Fruit fly (Drosophila melanogaster) whole organism, embryonic: ENCODE measurements around the gene CG16965.

Experiments used
- CG12219 ChIP-seq: fragments of 200-800 bp; sonication (Bioruptor generic); optimal IDR thresholded peaks from 3 replicates; lab custom pipeline; 2018; ENCODE audit warnings: missing biosample characterization, mild to moderate bottlenecking, missing genetic modification characterization
- CG30431 ChIP-seq: fragments of 200-800 bp; sonication (Bioruptor generic); optimal IDR thresholded peaks from 2 replicates; lab custom pipeline; 2017; ENCODE audit warnings: missing biosample characterization, missing genetic modification characterization
- CG4360 ChIP-seq: fragments of 200-800 bp; sonication (Bioruptor generic); IDR thresholded peaks from 2 replicates; pipeline ENCODE4 v1.3.6; 2022; ENCODE audit warnings: missing biosample characterization, missing genetic modification characterization
- CG7928 ChIP-seq: fragments of 200-800 bp; sonication (Bioruptor generic); optimal IDR thresholded peaks from 2 replicates; lab custom pipeline; 2017; ENCODE audit warnings: missing biosample characterization, mild to moderate bottlenecking, missing genetic modification characterization
- CG8290 ChIP-seq, 3 experiments: fragments of 200-800 bp; sonication (Bioruptor generic); optimal IDR thresholded peaks; 2 replicates each; lab custom pipeline; 2016 to 2019; ENCODE audit warnings: missing biosample characterization in 3 of 3, missing genetic modification characterization in 3 of 3, mild to moderate bottlenecking in 2 of 3, moderate library complexity in 1 of 3
- Dll ChIP-seq: fragments of 200-800 bp; sonication (Bioruptor generic); IDR thresholded peaks from 4 replicates; pipeline ENCODE4 v1.3.6; 2022; ENCODE audit warnings: missing biosample characterization, missing genetic modification characterization; ENCODE audit not compliant: partially characterized antibody
- Max ChIP-seq: fragments of 200-800 bp; sonication (Bioruptor generic); optimal IDR thresholded peaks from 2 replicates; lab custom pipeline; 2016; ENCODE audit warnings: missing biosample characterization, mild to moderate bottlenecking, missing genetic modification characterization
- abd-A ChIP-seq: fragments of 200-800 bp; sonication (Bioruptor generic); optimal IDR thresholded peaks from 3 replicates; lab custom pipeline; 2019; ENCODE audit warnings: missing biosample characterization, mild to moderate bottlenecking, missing genetic modification characterization, moderate library complexity
- cas ChIP-seq: fragments of 200-800 bp; sonication (Bioruptor generic); IDR thresholded peaks from 2 replicates; pipeline ENCODE4 v1.3.6; 2022; ENCODE audit warnings: missing biosample characterization, missing genetic modification characterization
- fd102C ChIP-seq: fragments of 200-800 bp; sonication (Bioruptor generic); optimal IDR thresholded peaks from 2 replicates; lab custom pipeline; 2018; ENCODE audit warnings: missing biosample characterization, mild to moderate bottlenecking, missing genetic modification characterization, moderate library complexity
- klu ChIP-seq: fragments of 200-800 bp; sonication (Bioruptor generic); IDR thresholded peaks from 2 replicates; pipeline ENCODE4 v1.3.6; 2022; ENCODE audit warnings: missing biosample characterization, missing genetic modification characterization
- nom ChIP-seq: fragments of 200-800 bp; sonication (Bioruptor generic); optimal IDR thresholded peaks from 2 replicates; lab custom pipeline; 2017; ENCODE audit warnings: missing biosample characterization, missing genetic modification characterization, mild to moderate bottlenecking, moderate library complexity, missing genetic modification reagents
- ttk ChIP-seq: fragments of 200-800 bp; sonication (Bioruptor generic); IDR thresholded peaks from 2 replicates; pipeline ENCODE4 v2.1.2; 2022; ENCODE audit warnings: missing biosample characterization, missing genetic modification characterization

dm6 chr2L:12004211-12004979 is 23.0 kb downstream of the CG16965 start:
- peak; percentile 97 for TF ChIP-seq abd-A (tag; lab: Kevin White, UChicago)
- TF ChIP-seq CG7928 (GFP tag; lab: Kevin White, UChicago) = peak; percentile 38
- TF ChIP-seq Max (GFP tag; lab: Kevin White, UChicago) = peak; percentile 24
- TF ChIP-seq Dll (GFP tag; lab: Robert Waterston, UW) = no peak
- peak; percentile 77 for TF ChIP-seq CG12219 (GFP tag; lab: Kevin White, UChicago)
- TF ChIP-seq ttk (GFP tag; lab: Robert Waterston, UW) = no peak
- peak; percentile 78 for TF ChIP-seq CG8290 (GFP tag; optimal IDR thresholded peaks at IDR 0.05; lab: Kevin White, UChicago)
- peak; percentile 63 to 92 for TF ChIP-seq CG8290 (tag; optimal IDR thresholded peaks at IDR 0.05; lab: Kevin White, UChicago)
- no peak for TF ChIP-seq CG4360
- TF ChIP-seq nom (GFP tag; lab: Kevin White, UChicago) = no peak
- TF ChIP-seq cas = no peak
- TF ChIP-seq fd102C (GFP tag; lab: Kevin White, UChicago) = peak; percentile 88
- TF ChIP-seq CG30431 = no peak
- no peak for TF ChIP-seq klu (GFP tag; lab: Robert Waterston, UW)
